Worm (Caenorhabditis elegans): ENCODE data around the gene W09G12.6.

- no peak for TF ChIP-seq tag-97 (GFP tag; IDR thresholded peaks at IDR 0.05)
- no peak for TF ChIP-seq attf-4 (tag; optimal IDR thresholded peaks at IDR 0.05)
Measured at ce11 chrIV:1232419-1233145, 893 bp downstream of the W09G12.6 start.

All from whole organism, L4 larva.